Fruit fly (Drosophila melanogaster): ENCODE measurements around the gene Rcd4.

Gene Rcd4

dm6 chr2L:8361204-8361952 lies 21.3 kb upstream of the Rcd4 start:
- TF ChIP-seq CG10631 (GFP tag; optimal IDR thresholded peaks at IDR 0.05) (peak; percentile 42), Eip75B (GFP tag; optimal IDR thresholded peaks at IDR 0.05) (peak; percentile 62), Gug (GFP tag; IDR thresholded peaks at IDR 0.05) (0 out of 2 replicates have a peak, but pooled peaks have one; percentile 25), lz (GFP tag; optimal IDR thresholded peaks at IDR 0.05) (peak; percentile 46), Hr38 (GFP tag; optimal IDR thresholded peaks at IDR 0.05) (no peak), fd85E (GFP tag; optimal IDR thresholded peaks at IDR 0.05) (peak; percentile 17), Sox102F (GFP tag; optimal IDR thresholded peaks at IDR 0.05) (peak; percentile 66), salr (GFP tag; optimal IDR thresholded peaks at IDR 0.05) (peak in 1 of 2 experiments; percentile 52), CG32006 (GFP tag; optimal IDR thresholded peaks at IDR 0.05) (peak; percentile 73), CG6792 (GFP tag; optimal IDR thresholded peaks at IDR 0.05) (peak; percentile 62), spab (GFP tag; optimal IDR thresholded peaks at IDR 0.05) (peak; percentile 46), fkh (GFP tag; optimal IDR thresholded peaks at IDR 0.05) (peak; percentile 75), acj6 (GFP tag; optimal IDR thresholded peaks at IDR 0.05) (peak; percentile 67), CG11762 (GFP tag; optimal IDR thresholded peaks at IDR 0.05; ENCODE audit: insufficient read depth) (no peak), CG9139 (GFP tag; optimal IDR thresholded peaks at IDR 0.05) (no peak), topi (GFP tag; optimal IDR thresholded peaks at IDR 0.05) (peak; percentile 42), CG16779 (tag; optimal IDR thresholded peaks at IDR 0.05) (no peak), esn (GFP tag; optimal IDR thresholded peaks at IDR 0.05) (peak; percentile 75), CG11294 (GFP tag; IDR thresholded peaks at IDR 0.05) (peak; percentile 27; the same call in 1 of the 2 replicates), CG8119 (GFP tag; IDR thresholded peaks at IDR 0.05) (no peak; the same call in 1 of the 3 replicates), Smox (GFP tag; optimal IDR thresholded peaks at IDR 0.05) (peak; percentile 61), dac (GFP tag; optimal IDR thresholded peaks at IDR 0.05) (no peak), CG1621 (tag; optimal IDR thresholded peaks at IDR 0.05) (no peak), OdsH (GFP tag; optimal IDR thresholded peaks at IDR 0.05) (peak; percentile 69), Hr39 (GFP tag; optimal IDR thresholded peaks at IDR 0.05) (peak; percentile 68), Lpt (GFP tag; optimal IDR thresholded peaks at IDR 0.05) (no peak), Blimp-1 (GFP tag; optimal IDR thresholded peaks at IDR 0.05) (peak; percentile 41), achi (GFP tag; optimal IDR thresholded peaks at IDR 0.05) (peak; percentile 60), net (GFP tag; optimal IDR thresholded peaks at IDR 0.05) (peak; percentile 47), CG8319 (GFP tag; optimal IDR thresholded peaks at IDR 0.05) (peak; percentile 27), CG10669 (GFP tag; optimal IDR thresholded peaks at IDR 0.05) (peak; percentile 32), pdm3 (GFP tag; optimal IDR thresholded peaks at IDR 0.05) (no peak), CG8632 (GFP tag; optimal IDR thresholded peaks at IDR 0.05) (peak; percentile 47), Eip78C (GFP tag) (peak; percentile 91), dsx (GFP tag; optimal IDR thresholded peaks at IDR 0.05; ENCODE audit: poor library complexity, severe bottlenecking) (peak; percentile 28), ss (GFP tag; optimal IDR thresholded peaks at IDR 0.05) (peak; percentile 30 to 62), CG6854 (GFP tag; optimal IDR thresholded peaks at IDR 0.05) (peak; percentile 5), fd59A (GFP tag; optimal IDR thresholded peaks at IDR 0.05) (peak; percentile 57), Sox15 (GFP tag; optimal IDR thresholded peaks at IDR 0.05) (peak; percentile 40), CG3032 (tag; optimal IDR thresholded peaks at IDR 0.05) (peak; percentile 56), CG11902 (GFP tag; optimal IDR thresholded peaks at IDR 0.05) (peak; percentile 20), CG34406 (GFP tag; optimal IDR thresholded peaks at IDR 0.05) (peak; percentile 46), vri (GFP tag; optimal IDR thresholded peaks at IDR 0.05) (no peak), svp (GFP tag) (peak; percentile 85), Hr4 (GFP tag; optimal IDR thresholded peaks at IDR 0.05) (peak; percentile 80), eg (GFP tag; IDR thresholded peaks at IDR 0.05) (peak; percentile 43; the same call in 2 of the 3 replicates), CG15336 (GFP tag; IDR thresholded peaks at IDR 0.05) (peak; percentile 63), CG6276 (GFP tag; optimal IDR thresholded peaks at IDR 0.05) (peak; percentile 52), Eip93F (GFP tag; optimal IDR thresholded peaks at IDR 0.05) (no peak), Ets21C (GFP tag; optimal IDR thresholded peaks at IDR 0.05) (peak; percentile 40)
